Fruit fly (Drosophila melanogaster) whole organism, embryonic: Measurements from ENCODE around the gene Atg6.

ENCODE experiments used
- Antp ChIP-seq: fragments of 200-800 bp; sonication (Bioruptor generic); optimal IDR thresholded peaks from 3 replicates; lab custom pipeline; 2016; ENCODE audit warnings: missing biosample characterization, missing genetic modification characterization
- Awh ChIP-seq: fragments of 200-800 bp; sonication (Bioruptor generic); IDR thresholded peaks from 2 replicates; pipeline ENCODE4, ENCODE4 v1.3.6; 2022; ENCODE audit warnings: missing biosample characterization, missing genetic modification characterization
- BtbVII ChIP-seq: fragments of 200-800 bp; sonication (Bioruptor generic); optimal IDR thresholded peaks from 3 replicates; lab custom pipeline; 2017; ENCODE audit warnings: missing biosample characterization, mild to moderate bottlenecking, missing genetic modification characterization
- Bteb2 ChIP-seq: fragments of 200-800 bp; sonication (Bioruptor generic); optimal IDR thresholded peaks from 2 replicates; lab custom pipeline; 2016; ENCODE audit warnings: missing biosample characterization, missing genetic modification characterization
- CG1024 ChIP-seq: fragments of 200-800 bp; sonication (Bioruptor generic); IDR thresholded peaks from 2 replicates; pipeline ENCODE4 v1.3.6; 2022; ENCODE audit warnings: missing biosample characterization, missing genetic modification characterization
- CG10431 ChIP-seq: fragments of 200-800 bp; sonication (Bioruptor generic); optimal IDR thresholded peaks from 3 replicates; lab custom pipeline; 2018; ENCODE audit warnings: missing biosample characterization, mild to moderate bottlenecking, missing genetic modification characterization
- CG10979 ChIP-seq: fragments of 200-800 bp; sonication (Bioruptor generic); optimal IDR thresholded peaks from 2 replicates; lab custom pipeline; 2018; ENCODE audit warnings: missing biosample characterization, mild to moderate bottlenecking, missing genetic modification characterization, moderate library complexity
- CG11560 ChIP-seq: fragments of 200-800 bp; sonication (Bioruptor generic); IDR thresholded peaks from 3 replicates; pipeline ENCODE4 v1.3.6; 2022; ENCODE audit warnings: missing biosample characterization, missing genetic modification characterization
- CG1233 ChIP-seq: fragments of 200-800 bp; sonication (Bioruptor generic); optimal IDR thresholded peaks from 4 replicates; lab custom pipeline; 2018; ENCODE audit warnings: missing biosample characterization, mild to moderate bottlenecking, missing genetic modification characterization
- CG12769 ChIP-seq: fragments of 200-800 bp; sonication (Bioruptor generic); optimal IDR thresholded peaks from 2 replicates; lab custom pipeline; 2019; ENCODE audit warnings: missing biosample characterization, mild to moderate bottlenecking, missing genetic modification characterization, moderate library complexity
- CG13123 ChIP-seq: fragments of 200-800 bp; sonication (Bioruptor generic); optimal IDR thresholded peaks from 2 replicates; lab custom pipeline; 2016; ENCODE audit warnings: missing biosample characterization, missing genetic modification characterization
- CG13287 ChIP-seq: fragments of 200-800 bp; sonication (Bioruptor generic); IDR thresholded peaks from 2 replicates; pipeline ENCODE4 v1.3.6; 2022; ENCODE audit warnings: missing biosample characterization, missing genetic modification characterization; ENCODE audit not compliant: partially characterized antibody
- CG14710 ChIP-seq: fragments of 200-800 bp; sonication (Bioruptor generic); optimal IDR thresholded peaks from 3 replicates; lab custom pipeline; 2019; ENCODE audit warnings: missing biosample characterization, mild to moderate bottlenecking, missing genetic modification characterization, moderate library complexity
- CG15269 ChIP-seq: fragments of 200-800 bp; sonication (Bioruptor generic); optimal IDR thresholded peaks from 2 replicates; lab custom pipeline; 2018; ENCODE audit warnings: missing biosample characterization, mild to moderate bottlenecking, missing genetic modification characterization, moderate library complexity
- CG15696 ChIP-seq: fragments of 200-800 bp; sonication (Bioruptor generic); optimal IDR thresholded peaks from 2 replicates; lab custom pipeline; 2019; ENCODE audit warnings: missing biosample characterization, mild to moderate bottlenecking, missing genetic modification characterization, moderate library complexity
- CG17802 ChIP-seq: fragments of 200-800 bp; sonication (Bioruptor generic); optimal IDR thresholded peaks from 2 replicates; lab custom pipeline; 2018; ENCODE audit warnings: missing biosample characterization, mild to moderate bottlenecking, missing genetic modification characterization, moderate library complexity
- CG17829 ChIP-seq: fragments of 200-800 bp; optimal IDR thresholded peaks from 2 replicates; lab custom pipeline; 2019; ENCODE audit warnings: missing biosample characterization, mild to moderate bottlenecking, missing genetic modification characterization, moderate library complexity
- CG30020 ChIP-seq: fragments of 200-800 bp; optimal IDR thresholded peaks from 2 replicates; lab custom pipeline; 2019; ENCODE audit warnings: missing biosample characterization, mild to moderate bottlenecking, missing genetic modification characterization, moderate library complexity
- CG3065 ChIP-seq: fragments of 200-800 bp; sonication (Bioruptor generic); optimal IDR thresholded peaks from 2 replicates; lab custom pipeline; 2016; ENCODE audit warnings: missing biosample characterization, missing genetic modification characterization
- CG31365 ChIP-seq: fragments of 200-800 bp; sonication (Bioruptor generic); optimal IDR thresholded peaks from 2 replicates; lab custom pipeline; 2018; ENCODE audit warnings: missing biosample characterization, mild to moderate bottlenecking, missing genetic modification characterization
- CG34376 ChIP-seq: fragments of 200-800 bp; sonication (Bioruptor generic); optimal IDR thresholded peaks from 2 replicates; lab custom pipeline; 2018; ENCODE audit warnings: missing biosample characterization, mild to moderate bottlenecking, missing genetic modification characterization
- CG6175 ChIP-seq: fragments of 200-800 bp; sonication (Bioruptor generic); IDR thresholded peaks from 3 replicates; pipeline ENCODE4 v1.3.6; 2022; ENCODE audit warnings: missing biosample characterization, missing genetic modification characterization
- CG6254 ChIP-seq: fragments of 200-800 bp; sonication (Bioruptor generic); optimal IDR thresholded peaks from 3 replicates; lab custom pipeline; 2017; ENCODE audit warnings: mild to moderate bottlenecking, missing biosample characterization, missing genetic modification reagents, missing genetic modification characterization
- CG6654 ChIP-seq: fragments of 200-800 bp; sonication (Bioruptor generic); optimal IDR thresholded peaks from 2 replicates; lab custom pipeline; 2017; ENCODE audit warnings: missing biosample characterization, mild to moderate bottlenecking, missing genetic modification characterization
- CG8089 ChIP-seq: fragments of 200-800 bp; sonication (Bioruptor generic); optimal IDR thresholded peaks from 3 replicates; lab custom pipeline; 2016; ENCODE audit warnings: missing biosample characterization, missing genetic modification characterization
- CG8924 ChIP-seq: fragments of 200-800 bp; optimal IDR thresholded peaks from 3 replicates; lab custom pipeline; 2019; ENCODE audit warnings: missing biosample characterization, mild to moderate bottlenecking, missing genetic modification characterization, moderate library complexity
- D19B ChIP-seq: fragments of 200-800 bp; sonication (Bioruptor generic); optimal IDR thresholded peaks from 2 replicates; lab custom pipeline; 2017; ENCODE audit warnings: missing biosample characterization, mild to moderate bottlenecking, missing genetic modification characterization
- Fer1 ChIP-seq: fragments of 200-800 bp; sonication (Bioruptor generic); optimal IDR thresholded peaks from 2 replicates; lab custom pipeline; 2017; ENCODE audit warnings: missing biosample characterization, mild to moderate bottlenecking, missing genetic modification characterization
- H15 ChIP-seq: fragments of 200-800 bp; sonication (Bioruptor generic); IDR thresholded peaks from 3 replicates; pipeline ENCODE4 v1.3.6; 2022; ENCODE audit warnings: missing biosample characterization, missing genetic modification characterization
- Hr78 ChIP-seq, 2 experiments: fragments of 200-800 bp in 1 of 2; fragments of >200 bp in 1 of 2; sonication (Bioruptor generic) in 1 of 2; optimal IDR thresholded peaks; 2 replicates each; lab custom pipeline; 2017 to 2019; ENCODE audit warnings: missing biosample characterization in 2 of 2, missing genetic modification characterization in 2 of 2, mild to moderate bottlenecking in 1 of 2, moderate library complexity in 1 of 2
- MESR4 ChIP-seq: fragments of 200-800 bp; sonication (Bioruptor generic); optimal IDR thresholded peaks from 2 replicates; lab custom pipeline; 2018; ENCODE audit warnings: missing biosample characterization, mild to moderate bottlenecking, missing genetic modification characterization, moderate library complexity
- MTF-1 ChIP-seq: fragments of 200-800 bp; sonication (Bioruptor generic); optimal IDR thresholded peaks from 2 replicates; lab custom pipeline; 2018; ENCODE audit warnings: missing biosample characterization, mild to moderate bottlenecking, missing genetic modification characterization, borderline replicate concordance
- Mes4 ChIP-seq: fragments of 200-800 bp; sonication (Bioruptor generic); optimal IDR thresholded peaks from 2 replicates; lab custom pipeline; 2016; ENCODE audit warnings: missing biosample characterization, missing genetic modification characterization
- Nf-YA ChIP-seq: fragments of 200-800 bp; sonication (Bioruptor generic); IDR thresholded peaks from 2 replicates; pipeline ENCODE4 v1.3.6; 2022; ENCODE audit warnings: missing biosample characterization, missing genetic modification characterization
- Ravus ChIP-seq: fragments of 200-800 bp; sonication (Bioruptor generic); IDR thresholded peaks from 2 replicates; pipeline ENCODE4 v1.3.6; 2022; ENCODE audit warnings: missing biosample characterization, missing genetic modification characterization
- Xrp1 ChIP-seq: fragments of 200-800 bp; sonication (Bioruptor generic); IDR thresholded peaks from 2 replicates; pipeline ENCODE4 v1.3.6; 2022; ENCODE audit warnings: missing biosample characterization, missing genetic modification characterization
- aop ChIP-seq: fragments of 200-800 bp; sonication (Bioruptor generic); IDR thresholded peaks from 2 replicates; pipeline ENCODE4 v1.3.6; 2022; ENCODE audit warnings: missing biosample characterization, missing genetic modification characterization
- cad ChIP-seq: fragments of >200 bp; optimal IDR thresholded peaks from 2 replicates; lab custom pipeline; 2017; ENCODE audit warnings: missing biosample characterization, missing genetic modification characterization
- cwo ChIP-seq: fragments of 200-800 bp; sonication (Bioruptor generic); optimal IDR thresholded peaks from 3 replicates; lab custom pipeline; 2017; ENCODE audit warnings: missing biosample characterization, missing genetic modification characterization, mild to moderate bottlenecking, moderate library complexity, missing genetic modification reagents
- dati ChIP-seq: fragments of 200-800 bp; sonication (Bioruptor generic); IDR thresholded peaks from 2 replicates; pipeline ENCODE4 v1.3.6; 2022; ENCODE audit warnings: missing biosample characterization, missing genetic modification characterization
- eve ChIP-seq, 2 experiments: fragments of >200 bp; optimal IDR thresholded peaks; 2 replicates each; lab custom pipeline; 2017; ENCODE audit warnings: missing biosample characterization in 2 of 2, missing genetic modification characterization in 2 of 2
- fd96Cb ChIP-seq: fragments of 200-800 bp; sonication (Bioruptor generic); optimal IDR thresholded peaks from 2 replicates; lab custom pipeline; 2018; ENCODE audit warnings: missing biosample characterization, mild to moderate bottlenecking, missing genetic modification characterization, moderate library complexity
- hbn ChIP-seq: fragments of 200-800 bp; sonication (Bioruptor generic); IDR thresholded peaks from 2 replicates; pipeline ENCODE4 v1.3.6; 2022; ENCODE audit warnings: missing biosample characterization, missing genetic modification characterization; ENCODE audit not compliant: partially characterized antibody
- hth ChIP-seq: fragments of >200 bp; optimal IDR thresholded peaks from 2 replicates; lab custom pipeline; 2017; ENCODE audit warnings: inconsistent platforms
- kni ChIP-seq: fragments of 200-800 bp; sonication (Bioruptor generic); optimal IDR thresholded peaks from 3 replicates; lab custom pipeline; 2017; ENCODE audit warnings: mild to moderate bottlenecking, missing biosample characterization, missing genetic modification reagents, missing genetic modification characterization
- onecut ChIP-seq: fragments of 200-800 bp; sonication (Bioruptor generic); IDR thresholded peaks from 2 replicates; pipeline ENCODE4 v1.3.6; 2022; ENCODE audit warnings: missing biosample characterization, missing genetic modification characterization
- pan ChIP-seq, 4 experiments: fragments of >200 bp in 3 of 4; fragments of 200-800 bp in 1 of 4; sonication (Bioruptor generic) in 1 of 4; optimal IDR thresholded peaks in 3 of 4; IDR thresholded peaks in 1 of 4; 2 replicates each; pipeline versions ENCODE4 v1.3.6 to Lab custom; 2017 to 2022; ENCODE audit warnings: missing biosample characterization in 2 of 4, missing genetic modification characterization in 2 of 4, mixed read lengths in 1 of 4
- pros ChIP-seq: fragments of 200-800 bp; sonication (Bioruptor generic); optimal IDR thresholded peaks from 3 replicates; lab custom pipeline; 2019; ENCODE audit warnings: missing biosample characterization, mild to moderate bottlenecking, missing genetic modification characterization, moderate library complexity
- ro ChIP-seq: fragments of 200-800 bp; sonication (Bioruptor generic); IDR thresholded peaks from 2 replicates; pipeline ENCODE4 v1.3.6; 2022; ENCODE audit warnings: missing biosample characterization, missing genetic modification characterization

Gene Atg6

dm6 chr3R:24051459-24052165 lies 1.0 kb upstream of the Atg6 start (continued):
- TF ChIP-seq CG6254 (GFP tag; lab: Kevin White, UChicago), result no peak
- no peak for TF ChIP-seq hbn (GFP tag; lab: Robert Waterston, UW)
- TF ChIP-seq CG6175 (GFP tag; lab: Robert Waterston, UW), result no peak
- no peak for TF ChIP-seq D19B (GFP tag; lab: Kevin White, UChicago)
- TF ChIP-seq CG15696 (tag; lab: Kevin White, UChicago), result no peak
- peak; percentile 31; the same call in 1 of the 2 replicates for TF ChIP-seq CG13287 (GFP tag; lab: Robert Waterston, UW)
- TF ChIP-seq eve (GFP tag; optimal IDR thresholded peaks at IDR 0.05; lab: Kevin White, UChicago), result no peak
- no peak for TF ChIP-seq CG3065 (GFP tag; lab: Kevin White, UChicago)
- TF ChIP-seq fd96Cb (tag; lab: Kevin White, UChicago), result no peak
- no peak for TF ChIP-seq Mes4
- no peak for TF ChIP-seq pan (optimal IDR thresholded peaks at IDR 0.05; lab: Kevin White, UChicago)
- peak in 1 of 2 experiments; percentile 41 for TF ChIP-seq pan (GFP tag; optimal IDR thresholded peaks at IDR 0.05 in 1 of 2, IDR thresholded peaks at IDR 0.05 in 1 of 2)
- peak; percentile 73 for TF ChIP-seq CG34376
- TF ChIP-seq MESR4, result peak; percentile 85
- TF ChIP-seq pros (GFP tag; lab: Kevin White, UChicago), result no peak
- TF ChIP-seq CG13123 (GFP tag; lab: Kevin White, UChicago), result no peak
- TF ChIP-seq CG1233 (GFP tag; lab: Kevin White, UChicago), result no peak
- TF ChIP-seq Antp (GFP tag; lab: Kevin White, UChicago), result no peak
- TF ChIP-seq Bteb2 (GFP tag; lab: Kevin White, UChicago), result no peak
- no peak for TF ChIP-seq aop (GFP tag; lab: Robert Waterston, UW)
- TF ChIP-seq CG31365 (tag; lab: Kevin White, UChicago), result no peak
- no peak for TF ChIP-seq CG15269
- TF ChIP-seq Xrp1 (GFP tag; lab: Robert Waterston, UW), result no peak
- TF ChIP-seq cwo (GFP tag; lab: Kevin White, UChicago), result no peak
- TF ChIP-seq CG11560 (tag; lab: Robert Waterston, UW), result no peak
- no peak for TF ChIP-seq MTF-1 (GFP tag; lab: Kevin White, UChicago)
- no peak for TF ChIP-seq onecut (GFP tag; lab: Robert Waterston, UW)
- 0 out of 2 replicates have a peak, but pooled peaks have one; percentile 19 for TF ChIP-seq CG1024 (GFP tag; lab: Robert Waterston, UW)
- peak; percentile 63 for TF ChIP-seq Fer1 (GFP tag; lab: Kevin White, UChicago)
- peak; percentile 69 for TF ChIP-seq CG12769 (tag; lab: Kevin White, UChicago)
- TF ChIP-seq CG6654 (GFP tag; lab: Kevin White, UChicago), result no peak
- TF ChIP-seq kni, result no peak
- TF ChIP-seq BtbVII (GFP tag; lab: Kevin White, UChicago), result peak; percentile 49
- TF ChIP-seq CG30020, result no peak
- no peak for TF ChIP-seq CG14710 (tag; lab: Kevin White, UChicago)
- TF ChIP-seq Hr78 (GFP tag; optimal IDR thresholded peaks at IDR 0.05; lab: Kevin White, UChicago), result no peak
- TF ChIP-seq CG17829, result peak; percentile 26
- TF ChIP-seq hth, result no peak
- no peak for TF ChIP-seq Ravus (GFP tag; lab: Robert Waterston, UW)
- TF ChIP-seq Awh, result no peak
- TF ChIP-seq H15 (GFP tag; lab: Robert Waterston, UW), result no peak
- no peak for TF ChIP-seq CG17802 (tag; lab: Kevin White, UChicago)
- no peak for TF ChIP-seq Nf-YA (GFP tag; lab: Robert Waterston, UW)
- no peak for TF ChIP-seq ro (GFP tag; lab: Robert Waterston, UW)
- no peak for TF ChIP-seq CG10979 (tag; lab: Kevin White, UChicago)
- TF ChIP-seq CG8089 (GFP tag; lab: Kevin White, UChicago), result no peak
- peak; percentile 10 for TF ChIP-seq CG10431 (GFP tag; lab: Kevin White, UChicago)
- TF ChIP-seq cad (GFP tag; lab: Kevin White, UChicago), result no peak
- no peak for TF ChIP-seq dati (GFP tag; lab: Robert Waterston, UW)
- no peak for TF ChIP-seq CG8924 (tag; lab: Kevin White, UChicago)
